Worm (Caenorhabditis elegans): ENCODE results near the gene F13E9.11.

ce11 chrIV:10828049-10828448 lies 40.9 kb downstream of the F13E9.11 start, which contains the start of gene npax-3:
- TF ChIP-seq W03F9.2 (tag; optimal IDR thresholded peaks at IDR 0.05) (no peak), him-1 (tag; optimal IDR thresholded peaks at IDR 0.05) (no peak), dao-5 (tag; optimal IDR thresholded peaks at IDR 0.05) (no peak)

All from whole organism, L4/young adult.